Worm (Caenorhabditis elegans): Measurements from ENCODE around the gene Y110A2AL.6.

- TF ChIP-seq snpc-4 (tag; optimal IDR thresholded peaks at IDR 0.05) (no peak), attf-4 (tag; optimal IDR thresholded peaks at IDR 0.05) (no peak), dpl-1 (GFP tag; optimal IDR thresholded peaks at IDR 0.05) (no peak), php-3 (GFP tag; IDR thresholded peaks at IDR 0.05) (0 out of 2 replicates have a peak, but pooled peaks have one; percentile 11), nhr-48 (tag; optimal IDR thresholded peaks at IDR 0.05) (no peak)
Measured at ce11 chrII:2832539-2832938, 8.9 kb downstream of the Y110A2AL.6 start.
